Worm (Caenorhabditis elegans): Measurements from ENCODE around the gene ZC190.6.

- no peak for TF ChIP-seq ztf-11 (tag; optimal IDR thresholded peaks at IDR 0.05)
- no peak for TF ChIP-seq snpc-4 (tag; optimal IDR thresholded peaks at IDR 0.05)
- no peak for TF ChIP-seq fos-1 (tag; optimal IDR thresholded peaks at IDR 0.05)
- no peak for TF ChIP-seq tbx-2 (tag; optimal IDR thresholded peaks at IDR 0.05)
- TF ChIP-seq snu-23 (GFP tag; optimal IDR thresholded peaks at IDR 0.05) = no peak
- no peak for TF ChIP-seq elt-2 (tag; optimal IDR thresholded peaks at IDR 0.05)
- TF ChIP-seq ces-1 (GFP tag; optimal IDR thresholded peaks at IDR 0.05) = no peak
- TF ChIP-seq mdl-1 (tag; optimal IDR thresholded peaks at IDR 0.05) = no peak
- no peak for TF ChIP-seq jun-1 (tag; optimal IDR thresholded peaks at IDR 0.05)
- TF ChIP-seq nhr-237 (tag; optimal IDR thresholded peaks at IDR 0.05) = no peak
- TF ChIP-seq lsy-2 (tag; optimal IDR thresholded peaks at IDR 0.05) = no peak
Measured at ce11 chrV:8626406-8626805, 50.7 kb downstream of the ZC190.6 start.
